Worm (Caenorhabditis elegans) whole organism, L1 larva: Measurements from ENCODE around the gene nhr-185.

Experiments
- ceh-82 ChIP-seq, 3 experiments: fragments of 150-350 bp in 1 of 3; sonication (generic microtip) in 2 of 3; optimal IDR thresholded peaks; 2 replicates each; lab custom pipeline; 2014 to 2017; ENCODE audit warnings: missing biosample characterization in 3 of 3, missing genetic modification characterization in 3 of 3
- zag-1 ChIP-seq: fragments of 150-350 bp; optimal IDR thresholded peaks from 2 replicates; lab custom pipeline; 2014; ENCODE audit warnings: missing biosample characterization, missing genetic modification characterization

ce11 chrV:3855916-3856315, 8.7 kb upstream of the nhr-185 start:
- no peak for TF ChIP-seq ceh-82 (tag; optimal IDR thresholded peaks at IDR 0.05; lab: Kevin White, UChicago)
- no peak for TF ChIP-seq zag-1 (tag; lab: Kevin White, UChicago)
